Fruit fly (Drosophila melanogaster) whole organism, embryonic: Measurements from ENCODE around the gene Ire1.

ENCODE experiments used
- Ada2b ChIP-seq: fragments of 200-800 bp; sonication (Bioruptor generic); IDR thresholded peaks from 2 replicates; pipeline ENCODE4 v1.3.6; 2022; ENCODE audit warnings: missing biosample characterization, missing genetic modification characterization
- B-H1 ChIP-seq: fragments of 200-800 bp; sonication (Bioruptor generic); IDR thresholded peaks from 3 replicates; pipeline ENCODE4 v1.3.6; 2022; ENCODE audit warnings: missing biosample characterization, missing genetic modification characterization
- Bgb ChIP-seq: fragments of 200-800 bp; sonication (Bioruptor generic); IDR thresholded peaks from 2 replicates; pipeline ENCODE4 v1.3.6; 2022; ENCODE audit warnings: missing biosample characterization, missing genetic modification characterization; ENCODE audit not compliant: partially characterized antibody
- Bteb2 ChIP-seq: fragments of 200-800 bp; sonication (Bioruptor generic); optimal IDR thresholded peaks from 2 replicates; lab custom pipeline; 2016; ENCODE audit warnings: missing biosample characterization, missing genetic modification characterization
- CG1024 ChIP-seq: fragments of 200-800 bp; sonication (Bioruptor generic); IDR thresholded peaks from 2 replicates; pipeline ENCODE4 v1.3.6; 2022; ENCODE audit warnings: missing biosample characterization, missing genetic modification characterization
- CG10366 ChIP-seq: fragments of 200-800 bp; sonication (Bioruptor generic); IDR thresholded peaks from 2 replicates; pipeline ENCODE4 v1.3.6; 2022; ENCODE audit warnings: missing biosample characterization, missing genetic modification characterization
- CG11696 ChIP-seq: fragments of 200-800 bp; sonication (Bioruptor generic); IDR thresholded peaks from 2 replicates; pipeline ENCODE4 v1.3.6; 2022; ENCODE audit warnings: missing biosample characterization, missing genetic modification characterization
- CG12071 ChIP-seq: fragments of 200-800 bp; sonication (Bioruptor generic); optimal IDR thresholded peaks from 3 replicates; lab custom pipeline; 2018; ENCODE audit warnings: missing biosample characterization, mild to moderate bottlenecking, missing genetic modification characterization
- CG12299 ChIP-seq: fragments of 200-800 bp; sonication (Bioruptor generic); optimal IDR thresholded peaks from 2 replicates; lab custom pipeline; 2018; ENCODE audit warnings: missing biosample characterization, mild to moderate bottlenecking, missing genetic modification characterization
- CG13624 ChIP-seq: fragments of 200-800 bp; sonication (Bioruptor generic); optimal IDR thresholded peaks from 2 replicates; lab custom pipeline; 2016; ENCODE audit warnings: missing biosample characterization, missing genetic modification characterization
- CG13775 ChIP-seq: fragments of 200-800 bp; sonication (Bioruptor generic); optimal IDR thresholded peaks from 3 replicates; lab custom pipeline; 2017; ENCODE audit warnings: missing biosample characterization, mild to moderate bottlenecking, missing genetic modification characterization
- CG14860 ChIP-seq: fragments of 200-800 bp; sonication (Bioruptor generic); IDR thresholded peaks from 3 replicates; pipeline ENCODE4 v1.3.6; 2022; ENCODE audit warnings: missing biosample characterization, missing genetic modification characterization; ENCODE audit not compliant: partially characterized antibody
- CG16779 ChIP-seq: fragments of 200-800 bp; sonication (Bioruptor generic); IDR thresholded peaks from 2 replicates; pipeline ENCODE4 v1.3.6; 2022; ENCODE audit warnings: missing biosample characterization, missing genetic modification characterization
- CG17328 ChIP-seq: fragments of 200-800 bp; sonication (Bioruptor generic); IDR thresholded peaks from 2 replicates; pipeline ENCODE4 v1.3.6; 2022; ENCODE audit warnings: missing biosample characterization, missing genetic modification characterization
- CG1792 ChIP-seq: fragments of 200-800 bp; sonication (Bioruptor generic); optimal IDR thresholded peaks from 2 replicates; lab custom pipeline; 2016; ENCODE audit warnings: missing biosample characterization, missing genetic modification characterization
- CG18011 ChIP-seq: fragments of 200-800 bp; sonication (Bioruptor generic); optimal IDR thresholded peaks from 2 replicates; lab custom pipeline; 2017; ENCODE audit warnings: missing biosample characterization, missing genetic modification characterization, mild to moderate bottlenecking, moderate library complexity, missing genotype
- CG1832 ChIP-seq: fragments of 200-800 bp; sonication (Bioruptor generic); optimal IDR thresholded peaks from 2 replicates; lab custom pipeline; 2017; ENCODE audit warnings: missing biosample characterization, mild to moderate bottlenecking, missing genetic modification characterization, inconsistent platforms
- CG18619 ChIP-seq: fragments of 200-800 bp; sonication (Bioruptor generic); optimal IDR thresholded peaks from 3 replicates; lab custom pipeline; 2017; ENCODE audit warnings: missing biosample characterization, mild to moderate bottlenecking, missing genetic modification characterization
- CG2678 ChIP-seq: fragments of 200-800 bp; sonication (Bioruptor generic); optimal IDR thresholded peaks from 3 replicates; lab custom pipeline; 2019; ENCODE audit warnings: missing biosample characterization, mild to moderate bottlenecking, missing genetic modification characterization, moderate library complexity
- CG3281 ChIP-seq: fragments of 200-800 bp; sonication (Bioruptor generic); optimal IDR thresholded peaks from 3 replicates; lab custom pipeline; 2017; ENCODE audit warnings: missing biosample characterization, mild to moderate bottlenecking, missing genetic modification characterization
- CG4820 ChIP-seq: fragments of 200-800 bp; sonication (Bioruptor generic); optimal IDR thresholded peaks from 3 replicates; lab custom pipeline; 2016; ENCODE audit warnings: missing biosample characterization, missing genetic modification characterization
- CG5245 ChIP-seq: fragments of 200-800 bp; sonication (Bioruptor generic); optimal IDR thresholded peaks from 3 replicates; lab custom pipeline; 2016; ENCODE audit warnings: missing biosample characterization, missing genetic modification characterization
- CG5953 ChIP-seq: fragments of 200-800 bp; sonication (Bioruptor generic); IDR thresholded peaks from 2 replicates; pipeline ENCODE4 v1.3.6; 2022; ENCODE audit warnings: missing biosample characterization, missing genetic modification characterization
- CG6683 ChIP-seq: fragments of 200-800 bp; sonication (Bioruptor generic); optimal IDR thresholded peaks from 2 replicates; lab custom pipeline; 2017; ENCODE audit warnings: missing biosample characterization, mild to moderate bottlenecking, missing genetic modification characterization, missing genetic modification reagents
- CG8281 ChIP-seq: fragments of 200-800 bp; sonication (Bioruptor generic); optimal IDR thresholded peaks from 2 replicates; lab custom pipeline; 2018; ENCODE audit warnings: missing biosample characterization, mild to moderate bottlenecking, missing genetic modification characterization, moderate library complexity
- Dad ChIP-seq: fragments of 200-800 bp; sonication (Bioruptor generic); optimal IDR thresholded peaks from 3 replicates; lab custom pipeline; 2016; ENCODE audit warnings: missing biosample characterization, missing genetic modification characterization
- Deaf1 ChIP-seq: fragments of 200-800 bp; optimal IDR thresholded peaks from 3 replicates; lab custom pipeline; 2019; ENCODE audit warnings: missing biosample characterization, mild to moderate bottlenecking, missing genetic modification characterization, moderate library complexity
- Doc3 ChIP-seq: fragments of 200-800 bp; sonication (Bioruptor generic); IDR thresholded peaks from 3 replicates; pipeline ENCODE4 v1.3.6; 2022; ENCODE audit warnings: missing biosample characterization, missing genetic modification characterization; ENCODE audit not compliant: partially characterized antibody
- E2f2 ChIP-seq: fragments of 200-800 bp; sonication (Bioruptor generic); IDR thresholded peaks from 2 replicates; pipeline ENCODE4 v1.3.6; 2022; ENCODE audit warnings: missing biosample characterization, missing genetic modification characterization
- HLH4C ChIP-seq: fragments of 200-800 bp; sonication (Bioruptor generic); IDR thresholded peaks from 3 replicates; pipeline ENCODE4 v1.3.6; 2022; ENCODE audit warnings: missing biosample characterization, missing genetic modification characterization; ENCODE audit not compliant: partially characterized antibody
- Optix ChIP-seq: fragments of 200-800 bp; sonication (Bioruptor generic); IDR thresholded peaks from 3 replicates; pipeline ENCODE4 v1.3.6; 2022; ENCODE audit warnings: missing biosample characterization, missing genetic modification characterization
- Pdp1 ChIP-seq, 2 experiments: fragments of 200-800 bp; sonication (Bioruptor generic); optimal IDR thresholded peaks; 3 replicates each; lab custom pipeline; 2016; ENCODE audit warnings: missing biosample characterization in 2 of 2, missing genetic modification characterization in 2 of 2, mild to moderate bottlenecking in 1 of 2, moderate library complexity in 1 of 2
- Ravus ChIP-seq: fragments of 200-800 bp; sonication (Bioruptor generic); IDR thresholded peaks from 2 replicates; pipeline ENCODE4 v1.3.6; 2022; ENCODE audit warnings: missing biosample characterization, missing genetic modification characterization
- Rfx ChIP-seq: fragments of 200-800 bp; sonication (Bioruptor generic); IDR thresholded peaks from 2 replicates; pipeline ENCODE4 v1.3.6; 2022; ENCODE audit warnings: missing biosample characterization, missing genetic modification characterization
- Rx ChIP-seq: fragments of 200-800 bp; sonication (Bioruptor generic); IDR thresholded peaks from 2 replicates; pipeline ENCODE4 v1.3.6; 2022; ENCODE audit warnings: missing biosample characterization, missing genetic modification characterization
- Sox100B ChIP-seq: fragments of 200-800 bp; sonication (Bioruptor generic); optimal IDR thresholded peaks from 3 replicates; lab custom pipeline; 2018; ENCODE audit warnings: missing biosample characterization, mild to moderate bottlenecking, missing genetic modification characterization
- YL-1 ChIP-seq: fragments of 200-800 bp; sonication (Bioruptor generic); optimal IDR thresholded peaks from 3 replicates; lab custom pipeline; 2017; ENCODE audit warnings: missing biosample characterization, mild to moderate bottlenecking, missing genetic modification characterization
- az2 ChIP-seq: fragments of 200-800 bp; sonication (Bioruptor generic); optimal IDR thresholded peaks from 3 replicates; lab custom pipeline; 2016; ENCODE audit warnings: missing biosample characterization, missing genetic modification characterization
- bcd ChIP-seq: fragments of 200-800 bp; sonication (Bioruptor generic); optimal IDR thresholded peaks from 2 replicates; lab custom pipeline; 2017; ENCODE audit warnings: missing biosample characterization, mild to moderate bottlenecking, missing genetic modification characterization
- croc ChIP-seq: fragments of 200-800 bp; sonication (Bioruptor generic); conservative IDR thresholded peaks from 3 replicates; pipeline ENCODE4 v1.3.6; 2022; ENCODE audit warnings: missing biosample characterization, missing genetic modification characterization
- esg ChIP-seq: fragments of 200-800 bp; sonication (Bioruptor generic); conservative IDR thresholded peaks from 2 replicates; pipeline ENCODE4 v1.3.6; 2022; ENCODE audit warnings: missing biosample characterization, missing genetic modification characterization
- fd64A ChIP-seq: fragments of 200-800 bp; sonication (Bioruptor generic); optimal IDR thresholded peaks from 3 replicates; lab custom pipeline; 2018; ENCODE audit warnings: missing biosample characterization, mild to moderate bottlenecking, missing genetic modification characterization
- gcm ChIP-seq: fragments of 200-800 bp; sonication (Bioruptor generic); optimal IDR thresholded peaks from 2 replicates; lab custom pipeline; 2019; ENCODE audit warnings: missing biosample characterization, mild to moderate bottlenecking, missing genetic modification characterization, moderate library complexity
- jing ChIP-seq: fragments of 200-800 bp; sonication (Bioruptor generic); optimal IDR thresholded peaks from 2 replicates; lab custom pipeline; 2018; ENCODE audit warnings: missing biosample characterization, mild to moderate bottlenecking, missing genetic modification characterization
- jumu ChIP-seq: fragments of 200-800 bp; sonication (Bioruptor generic); optimal IDR thresholded peaks from 3 replicates; lab custom pipeline; 2016; ENCODE audit warnings: missing biosample characterization, missing genetic modification characterization
- ken ChIP-seq: fragments of 200-800 bp; sonication (Bioruptor generic); IDR thresholded peaks from 3 replicates; pipeline ENCODE4 v1.3.6; 2022; ENCODE audit warnings: missing biosample characterization, missing genetic modification characterization
- pita ChIP-seq: fragments of 200-800 bp; sonication (Bioruptor generic); optimal IDR thresholded peaks from 2 replicates; lab custom pipeline; 2017; ENCODE audit warnings: missing biosample characterization, mild to moderate bottlenecking, missing genetic modification characterization
- sima ChIP-seq: fragments of 200-800 bp; sonication (Bioruptor generic); optimal IDR thresholded peaks from 2 replicates; lab custom pipeline; 2016; ENCODE audit warnings: missing biosample characterization, missing genetic modification characterization
- toy ChIP-seq: fragments of 200-800 bp; sonication (Bioruptor generic); IDR thresholded peaks from 2 replicates; pipeline ENCODE4 v1.3.6; 2022; ENCODE audit warnings: missing biosample characterization, missing genetic modification characterization
- twi ChIP-seq: fragments of 200-800 bp; optimal IDR thresholded peaks from 2 replicates; lab custom pipeline; 2019; ENCODE audit warnings: missing biosample characterization, mild to moderate bottlenecking, missing genetic modification characterization, moderate library complexity
- wor ChIP-seq: fragments of 200-800 bp; sonication (Bioruptor generic); IDR thresholded peaks from 2 replicates; pipeline ENCODE4 v1.3.6; 2022; ENCODE audit warnings: missing biosample characterization, missing genetic modification characterization

Ire1 gene

DNA sequence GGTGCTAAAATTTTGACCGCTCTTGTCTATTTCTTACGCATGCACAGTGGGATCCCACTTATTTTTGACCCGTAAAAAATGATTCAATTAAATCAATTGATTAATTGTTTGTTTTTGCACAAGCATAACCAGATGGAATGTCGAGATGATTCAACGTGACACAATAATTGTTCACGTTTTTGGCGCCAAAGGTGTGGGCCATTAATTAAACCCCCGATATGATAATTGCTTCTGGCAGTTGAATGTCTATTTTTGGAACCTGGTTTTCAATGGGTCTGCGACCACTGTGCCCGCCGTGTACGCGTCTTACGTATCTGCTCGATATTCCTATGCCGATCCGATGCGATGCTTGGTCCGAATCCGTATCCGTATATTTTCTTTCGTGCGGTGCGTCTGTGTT lies 31.0 kb upstream of the Ire1 start (continued):
- TF ChIP-seq CG13775 (peak; percentile 41), Sox100B (GFP tag; lab: Kevin White, UChicago) (peak; percentile 51), CG1792 (GFP tag; lab: Kevin White, UChicago) (peak; percentile 65), CG1024 (GFP tag; lab: Robert Waterston, UW) (no peak), CG10366 (GFP tag; lab: Robert Waterston, UW) (peak; percentile 53), jing (GFP tag; lab: Kevin White, UChicago) (peak; percentile 41), CG5245 (GFP tag; lab: Kevin White, UChicago) (peak; percentile 56), Ada2b (GFP tag; lab: Robert Waterston, UW) (peak; percentile 67), CG8281 (peak; percentile 50), Dad (peak; percentile 71), CG12299 (tag; lab: Kevin White, UChicago) (peak; percentile 36), bcd (GFP tag; lab: Kevin White, UChicago) (peak; percentile 68), jumu (GFP tag; lab: Kevin White, UChicago) (peak; percentile 80), Ravus (GFP tag; lab: Robert Waterston, UW) (no peak), Bteb2 (peak; percentile 3), wor (GFP tag; lab: Robert Waterston, UW) (0 out of 2 replicates have a peak, but pooled peaks have one; percentile 20), esg (peak; percentile 73), CG11696 (GFP tag; lab: Robert Waterston, UW) (peak; percentile 68), CG18011 (GFP tag; lab: Kevin White, UChicago) (no peak), pita (GFP tag; lab: Kevin White, UChicago) (no peak), twi (peak; percentile 45), CG13624 (GFP tag; lab: Kevin White, UChicago) (peak; percentile 49), az2 (GFP tag; lab: Kevin White, UChicago) (peak; percentile 53), CG14860 (GFP tag; lab: Robert Waterston, UW) (peak; percentile 47; the same call in 1 of the 3 replicates), toy (GFP tag; lab: Robert Waterston, UW) (0 out of 2 replicates have a peak, but pooled peaks have one; percentile 8), CG1832 (GFP tag; lab: Kevin White, UChicago) (no peak), CG4820 (GFP tag; lab: Kevin White, UChicago) (peak; percentile 65), Rx (GFP tag; lab: Robert Waterston, UW) (peak; percentile 53), HLH4C (peak; percentile 40; the same call in 1 of the 3 replicates), CG5953 (GFP tag; lab: Robert Waterston, UW) (no peak), sima (GFP tag; lab: Kevin White, UChicago) (no peak), CG17328 (GFP tag; lab: Robert Waterston, UW) (peak; percentile 58; the same call in 1 of the 2 replicates), CG12071 (GFP tag; lab: Kevin White, UChicago) (peak; percentile 78), ken (GFP tag; lab: Robert Waterston, UW) (peak; percentile 71; the same call in 1 of the 3 replicates), Deaf1 (tag; lab: Kevin White, UChicago) (peak; percentile 55), CG18619 (GFP tag; lab: Kevin White, UChicago) (peak; percentile 39), CG6683 (GFP tag; lab: Kevin White, UChicago) (peak; percentile 11), CG2678 (tag; lab: Kevin White, UChicago) (no peak), Doc3 (GFP tag; lab: Robert Waterston, UW) (no peak), Optix (peak; percentile 71), gcm (GFP tag; lab: Kevin White, UChicago) (peak; percentile 55), CG16779 (GFP tag; lab: Robert Waterston, UW) (no peak), CG3281 (peak; percentile 72), Pdp1 (GFP tag; optimal IDR thresholded peaks at IDR 0.05; lab: Kevin White, UChicago) (peak; percentile 81 to 85), B-H1 (GFP tag; lab: Robert Waterston, UW) (peak; percentile 54), croc (GFP tag; lab: Robert Waterston, UW) (peak; percentile 59), Bgb (peak; percentile 41), E2f2 (GFP tag; lab: Robert Waterston, UW) (peak; percentile 43; the same call in 1 of the 2 replicates), YL-1 (GFP tag; lab: Kevin White, UChicago) (no peak), fd64A (GFP tag; lab: Kevin White, UChicago) (peak; percentile 47), Rfx (peak; percentile 85)
